Worm (Caenorhabditis elegans): ENCODE data around the gene dhs-25.

dhs-25 gene

DNA sequence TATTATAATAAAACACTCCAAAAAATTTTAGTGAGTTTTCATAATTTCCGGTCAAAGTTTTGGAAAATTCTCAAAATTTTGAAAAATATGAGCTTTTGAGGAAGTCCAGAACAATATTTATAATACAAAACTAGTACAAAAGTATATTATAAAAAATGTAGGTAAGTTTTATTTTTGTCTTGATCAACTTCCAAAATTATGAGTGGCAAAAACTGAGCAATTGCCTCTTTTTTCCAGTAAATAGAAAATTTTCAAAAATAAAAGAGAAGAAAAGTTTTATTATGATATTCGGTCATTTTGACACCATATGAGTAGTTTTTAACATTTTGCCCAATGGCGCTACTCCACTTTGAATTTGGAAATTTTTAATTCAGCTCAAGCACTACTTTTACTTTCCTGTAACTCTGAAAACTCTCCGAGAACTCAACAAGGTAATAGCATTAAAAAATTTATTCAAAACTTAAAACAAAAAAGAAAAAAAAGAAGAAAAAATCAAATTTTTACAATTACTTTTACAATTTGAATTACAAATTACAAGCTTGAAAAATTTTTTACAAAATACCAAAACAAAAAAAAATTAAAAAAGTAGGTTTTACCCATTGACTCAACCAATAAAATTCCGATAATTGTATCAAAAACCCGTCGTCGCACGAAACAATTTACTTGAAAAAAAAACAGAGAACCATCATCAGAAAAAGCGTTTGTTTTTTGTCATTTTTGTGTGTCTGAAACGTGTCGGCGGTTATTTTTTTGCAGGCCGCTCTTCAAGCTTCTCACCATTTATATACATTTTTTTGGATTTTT is 17.6 kb downstream of the dhs-25 start (continued):
- TF ChIP-seq F39B2.1 (GFP tag; IDR thresholded peaks at IDR 0.05): no peak
- TF ChIP-seq C06A6.2 (GFP tag; conservative IDR thresholded peaks at IDR 0.05): peak; percentile 63
- no peak for TF ChIP-seq dpl-1 (GFP tag; optimal IDR thresholded peaks at IDR 0.05)
- 0 out of 2 replicates have a peak, but pooled peaks have one; percentile 45 for TF ChIP-seq cebp-2 (GFP tag; IDR thresholded peaks at IDR 0.05)
- TF ChIP-seq dpff-1 (tag; optimal IDR thresholded peaks at IDR 0.05): peak; percentile 30
- peak; percentile 97 for TF ChIP-seq Y79H2A.3 (GFP tag; conservative IDR thresholded peaks at IDR 0.05)
- TF ChIP-seq ZK185.1 (tag; optimal IDR thresholded peaks at IDR 0.05; ENCODE audit: poor library complexity, severe bottlenecking): no peak
- no peak for TF ChIP-seq somi-1 (GFP tag; optimal IDR thresholded peaks at IDR 0.05)
- peak; percentile 52; the same call in 1 of the 2 replicates for TF ChIP-seq pbrm-1 (GFP tag; IDR thresholded peaks at IDR 0.05)
- no peak for TF ChIP-seq rec-8 (tag; optimal IDR thresholded peaks at IDR 0.05)
- peak; percentile 39; the same call in 1 of the 2 replicates for TF ChIP-seq ceh-91 (GFP tag; IDR thresholded peaks at IDR 0.05)
- TF ChIP-seq tlf-1 (GFP tag; optimal IDR thresholded peaks at IDR 0.05): peak; percentile 80

DNA sequence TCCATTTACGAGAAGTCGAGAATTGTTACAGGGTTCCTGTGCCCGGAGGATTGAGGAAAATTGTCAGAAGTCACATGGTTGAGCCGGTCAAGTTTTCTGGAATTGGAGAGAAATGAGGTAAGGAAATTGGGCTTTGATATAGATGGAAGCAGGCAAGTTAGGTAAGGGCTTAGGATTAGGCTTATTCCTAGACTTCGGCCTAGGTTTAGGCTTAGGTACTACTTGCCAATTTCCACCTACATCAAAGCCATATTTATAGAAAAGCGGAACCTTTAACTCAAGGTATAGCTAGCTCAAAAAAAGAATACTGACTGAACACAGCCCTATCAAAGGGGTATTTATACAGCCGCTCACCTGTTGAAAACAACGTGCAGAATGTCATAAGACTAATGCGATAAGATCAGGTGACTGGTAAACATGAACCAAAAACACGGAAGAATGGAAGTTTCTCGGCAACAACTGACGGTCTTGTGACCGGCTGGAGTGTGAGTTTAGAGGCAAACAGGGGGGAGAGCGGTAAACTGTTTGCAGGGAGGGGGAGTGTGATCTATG is 18.3 kb downstream of the dhs-25 start:
- 0 out of 2 replicates have a peak, but pooled peaks have one; percentile 16 for TF ChIP-seq zfh-2 (GFP tag; conservative IDR thresholded peaks at IDR 0.05)
- TF ChIP-seq snpc-1.1 (tag; optimal IDR thresholded peaks at IDR 0.05; ENCODE audit: insufficient read depth): no peak
- TF ChIP-seq lin-40 (tag; optimal IDR thresholded peaks at IDR 0.05): peak; percentile 76
- TF ChIP-seq T07F8.4 (tag; optimal IDR thresholded peaks at IDR 0.05): no peak
- TF ChIP-seq egl-44 (GFP tag; IDR thresholded peaks at IDR 0.05): peak; percentile 62; the same call in 1 of the 2 replicates
- no peak for TF ChIP-seq B0019.2 (GFP tag; conservative IDR thresholded peaks at IDR 0.05)
- TF ChIP-seq ztf-22 (GFP tag; optimal IDR thresholded peaks at IDR 0.05): peak; percentile 54
- TF ChIP-seq repo-1 (tag; optimal IDR thresholded peaks at IDR 0.05): peak; percentile 37
- TF ChIP-seq pbrm-1 (GFP tag; IDR thresholded peaks at IDR 0.05): 0 out of 2 replicates have a peak, but pooled peaks have one; percentile 18
- 0 out of 2 replicates have a peak, but pooled peaks have one; percentile 43 for TF ChIP-seq aptf-3 (GFP tag; IDR thresholded peaks at IDR 0.05)
- peak; percentile 89 for TF ChIP-seq somi-1 (GFP tag; optimal IDR thresholded peaks at IDR 0.05)
- 0 out of 2 replicates have a peak, but pooled peaks have one; percentile 63 for TF ChIP-seq lin-26 (GFP tag; IDR thresholded peaks at IDR 0.05)
- TF ChIP-seq F33H1.4 (GFP tag; IDR thresholded peaks at IDR 0.05): no peak
- TF ChIP-seq mxl-1 (tag; optimal IDR thresholded peaks at IDR 0.05): no peak
- TF ChIP-seq attf-5 (GFP tag; optimal IDR thresholded peaks at IDR 0.05): peak; percentile 35
- peak; percentile 99 for TF ChIP-seq ama-1 (optimal IDR thresholded peaks at IDR 0.05)
- no peak for TF ChIP-seq ama-1 (GFP tag; optimal IDR thresholded peaks at IDR 0.05)
- TF ChIP-seq hsf-1 (GFP tag; IDR thresholded peaks at IDR 0.05): peak; percentile 93
- TF ChIP-seq B0336.3 (GFP tag; IDR thresholded peaks at IDR 0.05): peak; percentile 16; the same call in 1 of the 2 replicates
- TF ChIP-seq ceh-100 (GFP tag; IDR thresholded peaks at IDR 0.05): no peak
- peak; percentile 92 for TF ChIP-seq pha-4 (tag; optimal IDR thresholded peaks at IDR 0.05)
- no peak for TF ChIP-seq mel-28 (tag; optimal IDR thresholded peaks at IDR 0.05; ENCODE audit: borderline replicate concordance)
- peak in 1 of 3 experiments; percentile 33 for TF ChIP-seq lin-35 (GFP tag; optimal IDR thresholded peaks at IDR 0.05)
- TF ChIP-seq nfyb-1 (GFP tag; IDR thresholded peaks at IDR 0.05): peak; percentile 50; the same call in 1 of the 2 replicates
- peak; percentile 47; the same call in 1 of the 2 replicates for TF ChIP-seq lir-1 (GFP tag; conservative IDR thresholded peaks at IDR 0.05)
- peak; percentile 80 for TF ChIP-seq gei-17 (GFP tag; optimal IDR thresholded peaks at IDR 0.05)
- TF ChIP-seq lin-54 (GFP tag; optimal IDR thresholded peaks at IDR 0.05): peak; percentile 50
- TF ChIP-seq egl-18 (GFP tag; IDR thresholded peaks at IDR 0.05): no peak
- no peak for TF ChIP-seq unc-130 (GFP tag; optimal IDR thresholded peaks at IDR 0.05)
- no peak for TF ChIP-seq die-1 (tag; optimal IDR thresholded peaks at IDR 0.05)
- TF ChIP-seq ztf-25 (GFP tag; IDR thresholded peaks at IDR 0.05): no peak
- TF ChIP-seq Y53G8AR.9 (GFP tag; conservative IDR thresholded peaks at IDR 0.05): peak; percentile 64
- peak; percentile 55 for TF ChIP-seq ztf-26 (tag; optimal IDR thresholded peaks at IDR 0.05)
- TF ChIP-seq nhr-90 (tag; optimal IDR thresholded peaks at IDR 0.05): peak; percentile 34
- TF ChIP-seq egrh-3 (GFP tag; IDR thresholded peaks at IDR 0.05): peak; percentile 60
- TF ChIP-seq Y79H2A.3 (GFP tag; conservative IDR thresholded peaks at IDR 0.05): no peak

Data from whole organism, young adult.